Worm (Caenorhabditis elegans): Measurements from ENCODE around the gene tomm-7.

- TF ChIP-seq tbx-2 (tag; optimal IDR thresholded peaks at IDR 0.05) = no peak
- TF ChIP-seq syd-9 (tag; optimal IDR thresholded peaks at IDR 0.05) = no peak
These were observed 38.3 kb downstream of the tomm-7 start for ce11 chrIII:7897733-7898132.
